Worm (Caenorhabditis elegans) whole organism, L4/young adult: ENCODE data around the gene Y22D7AR.3.

Experiments
- dao-5 ChIP-seq: sonication (generic microtip); optimal IDR thresholded peaks from 2 replicates; lab custom pipeline; 2016; ENCODE audit warnings: missing genotype, missing genetic modification characterization, moderate library complexity, missing compliant biosample characterization
- him-1 ChIP-seq: sonication (generic microtip); optimal IDR thresholded peaks from 2 replicates; lab custom pipeline; 2016; ENCODE audit warnings: missing genotype, missing genetic modification reagents, missing genetic modification characterization, missing compliant biosample characterization

DNA sequence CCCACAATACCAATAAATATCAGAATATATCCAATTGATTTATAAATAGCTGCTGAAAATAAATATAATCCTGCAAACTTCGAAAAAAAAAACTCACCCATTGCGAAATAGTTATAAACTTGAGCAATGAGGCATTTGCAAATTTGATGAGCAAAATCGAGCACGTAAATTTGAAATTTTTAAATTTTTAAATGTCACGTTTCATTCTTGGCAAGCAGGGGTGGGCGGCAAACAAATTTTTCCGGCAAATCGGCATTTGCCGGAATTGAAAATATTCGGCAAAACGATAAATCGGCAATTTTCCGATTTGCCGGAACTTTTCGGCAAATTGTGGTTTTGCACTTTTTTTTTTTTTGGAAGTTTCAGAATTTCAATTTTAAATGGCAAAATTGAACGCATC, 24.3 kb upstream of the Y22D7AR.3 start, which contains the start of gene Y22D7AR.14:
- TF ChIP-seq him-1 (tag; lab: Kevin White, UChicago) (no peak), dao-5 (tag; lab: Kevin White, UChicago) (no peak)
